Worm (Caenorhabditis elegans) whole organism, L4 larva: ENCODE results near the gene pals-26.
A peak's percentile ranks its signal among the peaks of the same experiment; 100 is the strongest.
"Not testable (repeated sequence)": the region's sequence is repeated elsewhere in the genome, so short reads cannot be mapped to it uniquely, and the experiment has no call there.

ENCODE experiments used
- F44E2.7 ChIP-seq: fragments of 200-800 bp; sonication (Bioruptor generic); IDR thresholded peaks from 2 replicates; pipeline ENCODE4 v2.1.2; 2022; ENCODE audit warnings: missing genetic modification characterization, missing compliant biosample characterization
- T20F7.1 ChIP-seq: fragments of 200-800 bp; sonication (Bioruptor generic); optimal IDR thresholded peaks from 2 replicates; lab custom pipeline; 2018; ENCODE audit warnings: mild to moderate bottlenecking, missing genetic modification characterization, missing compliant biosample characterization
- Y105C5A.15 ChIP-seq: fragments of 200-800 bp; sonication (Bioruptor generic); IDR thresholded peaks from 2 replicates; pipeline ENCODE4 v1.3.6; 2022; ENCODE audit warnings: missing genetic modification characterization, missing compliant biosample characterization
- Y48G9A.11 ChIP-seq: fragments of 200-800 bp; sonication (Bioruptor generic); IDR thresholded peaks from 2 replicates; pipeline ENCODE4 v1.3.6; 2022; ENCODE audit warnings: missing genetic modification reagents, missing genetic modification characterization, missing compliant biosample characterization
- Y5F2A.4 ChIP-seq: fragments of 200-800 bp; sonication (Bioruptor generic); optimal IDR thresholded peaks from 2 replicates; lab custom pipeline; 2018; ENCODE audit warnings: mild to moderate bottlenecking, missing genetic modification characterization, missing compliant biosample characterization
- ZK337.2 ChIP-seq: fragments of 200-800 bp; sonication (Bioruptor generic); IDR thresholded peaks from 2 replicates; pipeline ENCODE4 v1.3.6; 2022; ENCODE audit warnings: missing genetic modification reagents, missing genetic modification characterization, missing compliant biosample characterization
- ama-1 ChIP-seq: fragments of 150-350 bp; optimal IDR thresholded peaks from 2 replicates; lab custom pipeline; 2014; ENCODE audit warnings: inconsistent platforms, mixed read lengths
- arid-1 ChIP-seq: fragments of 200-800 bp; sonication (Bioruptor generic); conservative IDR thresholded peaks from 2 replicates; pipeline ENCODE4 v1.3.6; 2022; ENCODE audit warnings: missing genetic modification reagents, missing genetic modification characterization, missing compliant biosample characterization
- ceh-28 ChIP-seq: fragments of 150-350 bp; optimal IDR thresholded peaks from 2 replicates; lab custom pipeline; 2014; ENCODE audit warnings: missing biosample characterization, missing genetic modification reagents, missing genetic modification characterization
- ctbp-1 ChIP-seq: fragments of 200-800 bp; sonication (Bioruptor generic); IDR thresholded peaks from 2 replicates; pipeline ENCODE4 v1.3.6; 2022; ENCODE audit warnings: missing genetic modification reagents, missing genetic modification characterization, missing compliant biosample characterization
- daf-16 ChIP-seq, 3 experiments: sonication (generic microtip); optimal IDR thresholded peaks; 2 replicates each; lab custom pipeline; 2016 to 2017; ENCODE audit warnings: missing genetic modification characterization in 3 of 3, missing genetic modification reagents in 3 of 3, mild to moderate bottlenecking in 2 of 3, missing compliant biosample characterization in 2 of 3, missing biosample characterization in 1 of 3, moderate library complexity in 1 of 3
- daf-19 ChIP-seq: fragments of 200-800 bp; sonication (Bioruptor generic); conservative IDR thresholded peaks from 2 replicates; pipeline ENCODE4 v1.3.6; 2022; ENCODE audit warnings: missing genetic modification characterization, missing compliant biosample characterization
- dmd-6 ChIP-seq: fragments of 200-800 bp; sonication (Bioruptor generic); IDR thresholded peaks from 2 replicates; pipeline ENCODE4 v1.3.6; 2022; ENCODE audit warnings: missing genetic modification reagents, missing genetic modification characterization, missing compliant biosample characterization
- dmd-8 ChIP-seq: fragments of 200-800 bp; sonication (Bioruptor generic); IDR thresholded peaks from 2 replicates; pipeline ENCODE4 v1.3.6; 2022; ENCODE audit warnings: missing genetic modification characterization, missing compliant biosample characterization
- dmd-9 ChIP-seq: fragments of 200-800 bp; sonication (Bioruptor generic); IDR thresholded peaks from 2 replicates; pipeline ENCODE4 v1.3.6; 2022; ENCODE audit warnings: missing genetic modification reagents, missing genetic modification characterization, missing compliant biosample characterization
- dpl-1 ChIP-seq: fragments of 150-350 bp; optimal IDR thresholded peaks from 2 replicates; lab custom pipeline; 2014; ENCODE audit warnings: missing biosample characterization, missing genetic modification reagents, missing genetic modification characterization
- dve-1 ChIP-seq: sonication (generic microtip); optimal IDR thresholded peaks from 2 replicates; lab custom pipeline; 2017; ENCODE audit warnings: antibody characterized with exemption, mild to moderate bottlenecking, missing genetic modification characterization, missing compliant biosample characterization; ENCODE audit not compliant: insufficient read depth
- fos-1 ChIP-seq: fragments of 150-350 bp; optimal IDR thresholded peaks from 2 replicates; lab custom pipeline; 2014; ENCODE audit warnings: missing biosample characterization, missing genetic modification characterization
- hif-1 ChIP-seq, 2 experiments: sonication (generic microtip); optimal IDR thresholded peaks; 2 replicates each; lab custom pipeline; 2016 to 2017; ENCODE audit warnings: missing compliant biosample characterization in 2 of 2, missing genetic modification characterization in 2 of 2, missing genetic modification reagents in 2 of 2, missing genotype in 2 of 2, mild to moderate bottlenecking in 1 of 2
- lim-7 ChIP-seq: fragments of 200-800 bp; sonication (Bioruptor generic); IDR thresholded peaks from 2 replicates; pipeline ENCODE4 v1.3.6; 2022; ENCODE audit warnings: missing genetic modification characterization, missing compliant biosample characterization
- lir-3 ChIP-seq: sonication (generic microtip); optimal IDR thresholded peaks from 2 replicates; lab custom pipeline; 2016; ENCODE audit warnings: mild to moderate bottlenecking, missing genetic modification characterization, missing compliant biosample characterization
- lsy-2 ChIP-seq, 2 experiments: fragments of 150-350 bp in 1 of 2; sonication (generic microtip) in 1 of 2; optimal IDR thresholded peaks; 2 replicates each; lab custom pipeline; 2014 to 2017; ENCODE audit warnings: missing biosample characterization in 2 of 2, missing genetic modification characterization in 2 of 2
- madf-9 ChIP-seq: fragments of 200-800 bp; sonication (Bioruptor generic); conservative IDR thresholded peaks from 2 replicates; pipeline ENCODE4 v1.3.6; 2022; ENCODE audit warnings: missing genetic modification reagents, missing genetic modification characterization, missing compliant biosample characterization
- mdt-29 ChIP-seq: fragments of 200-800 bp; sonication (Bioruptor generic); IDR thresholded peaks from 2 replicates; pipeline ENCODE4 v1.3.6; 2022; ENCODE audit warnings: missing genetic modification reagents, missing genetic modification characterization, missing compliant biosample characterization
- mxl-2 ChIP-seq: fragments of 200-800 bp; sonication (Bioruptor generic); conservative IDR thresholded peaks from 2 replicates; pipeline ENCODE4 v1.3.6; 2022; ENCODE audit warnings: missing genetic modification reagents, missing genetic modification characterization, missing compliant biosample characterization
- mxl-3 ChIP-seq: fragments of 200-800 bp; sonication (Bioruptor generic); optimal IDR thresholded peaks from 2 replicates; lab custom pipeline; 2018; ENCODE audit warnings: mild to moderate bottlenecking, missing genetic modification characterization, missing compliant biosample characterization
- nhr-111 ChIP-seq: fragments of 200-800 bp; sonication (Bioruptor generic); optimal IDR thresholded peaks from 2 replicates; lab custom pipeline; 2018; ENCODE audit warnings: mild to moderate bottlenecking, missing genetic modification characterization, missing compliant biosample characterization
- nhr-237 ChIP-seq: sonication (generic microtip); optimal IDR thresholded peaks from 2 replicates; lab custom pipeline; 2017; ENCODE audit warnings: missing biosample characterization, missing genetic modification characterization
- nhr-41 ChIP-seq: fragments of 200-800 bp; sonication (Bioruptor generic); IDR thresholded peaks from 2 replicates; pipeline ENCODE4 v1.3.6; 2022; ENCODE audit warnings: missing genetic modification reagents, missing genetic modification characterization, missing compliant biosample characterization
- nhr-48 ChIP-seq: sonication (generic microtip); optimal IDR thresholded peaks from 2 replicates; lab custom pipeline; 2016; ENCODE audit warnings: mild to moderate bottlenecking, missing genetic modification characterization, missing compliant biosample characterization
- php-3 ChIP-seq: fragments of 200-800 bp; sonication (Bioruptor generic); IDR thresholded peaks from 2 replicates; pipeline ENCODE4 v1.3.6; 2022; ENCODE audit warnings: missing genetic modification reagents, missing genetic modification characterization, missing compliant biosample characterization
- pqm-1 ChIP-seq: sonication (generic microtip); optimal IDR thresholded peaks from 2 replicates; lab custom pipeline; 2017; ENCODE audit warnings: missing biosample characterization, missing genetic modification characterization
- saeg-2 ChIP-seq: fragments of 200-800 bp; sonication (Bioruptor generic); IDR thresholded peaks from 2 replicates; pipeline ENCODE4 v1.3.6; 2022; ENCODE audit warnings: missing genetic modification reagents, missing genetic modification characterization, missing compliant biosample characterization
- set-16 ChIP-seq: fragments of 200-800 bp; sonication (Bioruptor generic); IDR thresholded peaks from 2 replicates; pipeline ENCODE4 v1.3.6; 2022; ENCODE audit warnings: missing genetic modification reagents, missing genetic modification characterization, missing compliant biosample characterization
- spr-1 ChIP-seq: sonication (generic microtip); optimal IDR thresholded peaks from 2 replicates; lab custom pipeline; 2016; ENCODE audit warnings: mild to moderate bottlenecking, missing genetic modification characterization, missing compliant biosample characterization
- spr-3 ChIP-seq: fragments of 200-800 bp; sonication (Bioruptor generic); optimal IDR thresholded peaks from 2 replicates; lab custom pipeline; 2018; ENCODE audit warnings: mild to moderate bottlenecking, missing genetic modification characterization, missing compliant biosample characterization
- unc-62 ChIP-seq, 3 experiments: fragments of 150-350 bp in 1 of 3; sonication (generic microtip); optimal IDR thresholded peaks in 2 of 3; peaks in 1 of 3; 1 replicate in 1 of 3; 2 replicates in 2 of 3; lab custom pipeline; 2014 to 2017; ENCODE audit warnings: missing biosample characterization in 3 of 3, missing genetic modification characterization in 3 of 3, missing genetic modification reagents in 3 of 3, missing genotype in 1 of 3
- zfp-3 ChIP-seq: fragments of 200-800 bp; sonication (Bioruptor generic); conservative IDR thresholded peaks from 2 replicates; pipeline ENCODE4 v1.3.6; 2022; ENCODE audit warnings: missing genetic modification reagents, missing genetic modification characterization, missing compliant biosample characterization
- zip-2 ChIP-seq: fragments of 150-350 bp; optimal IDR thresholded peaks from 2 replicates; lab custom pipeline; 2014; ENCODE audit warnings: missing biosample characterization, missing genetic modification characterization

Gene pals-26

DNA sequence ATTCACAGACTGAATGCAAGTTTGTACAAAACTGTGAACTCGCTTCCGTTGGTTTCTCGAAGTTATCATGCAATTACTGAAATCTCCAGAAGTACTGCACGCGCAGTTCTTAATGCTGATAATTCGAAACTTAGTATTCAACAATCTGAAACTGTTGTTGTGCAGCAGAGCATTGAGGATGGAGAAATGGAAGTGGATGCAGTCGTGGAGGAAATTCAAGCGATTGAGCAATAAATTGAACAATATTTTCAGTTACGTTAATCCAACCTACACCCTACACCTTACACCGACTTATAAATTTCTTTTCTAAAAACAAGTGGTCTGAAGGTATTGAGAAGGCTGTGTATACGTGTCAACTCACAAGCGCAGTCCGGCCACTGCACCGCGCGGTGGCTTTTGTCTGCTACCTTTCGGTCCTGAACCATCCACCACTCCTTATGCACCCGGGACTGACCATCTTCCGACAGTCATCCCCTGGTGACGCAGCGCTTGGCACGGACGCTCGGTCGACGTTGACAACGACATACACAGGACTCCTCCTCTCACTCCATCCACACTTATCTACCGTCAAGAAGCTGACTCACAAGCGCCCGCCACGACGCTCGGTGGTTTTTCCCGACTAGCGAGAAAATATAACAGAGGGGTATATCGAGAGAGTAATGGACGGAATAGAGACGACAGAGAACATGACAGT is 3.8 kb downstream of the pals-26 start (continued):
- TF ChIP-seq daf-19 (GFP tag; lab: Robert Waterston, UW) (0 out of 2 replicates have a peak, but pooled peaks have one; percentile 57), set-16 (GFP tag; lab: Robert Waterston, UW) (peak; percentile 91), ctbp-1 (GFP tag; lab: Robert Waterston, UW) (peak; percentile 69), lim-7 (GFP tag; lab: Robert Waterston, UW) (peak; percentile 65), nhr-48 (tag; lab: Kevin White, UChicago) (peak; percentile 77), Y48G9A.11 (GFP tag; lab: Robert Waterston, UW) (0 out of 2 replicates have a peak, but pooled peaks have one; percentile 7), Y105C5A.15 (GFP tag; lab: Robert Waterston, UW) (0 out of 2 replicates have a peak, but pooled peaks have one; percentile 12), php-3 (peak; percentile 48), dmd-8 (GFP tag; lab: Robert Waterston, UW) (peak; percentile 75; the same call in 1 of the 2 replicates), mdt-29 (GFP tag; lab: Robert Waterston, UW) (0 out of 2 replicates have a peak, but pooled peaks have one; percentile 17), T20F7.1 (GFP tag; lab: Kevin White, UChicago) (peak; percentile 57), dmd-6 (GFP tag; lab: Robert Waterston, UW) (peak; percentile 63), zip-2 (peak; percentile 45), spr-1 (tag; lab: Kevin White, UChicago) (peak; percentile 77), zfp-3 (GFP tag; lab: Robert Waterston, UW) (0 out of 2 replicates have a peak, but pooled peaks have one; percentile 34), F44E2.7 (GFP tag; lab: Robert Waterston, UW) (peak; percentile 68; the same call in 1 of the 2 replicates), arid-1 (GFP tag; lab: Robert Waterston, UW) (peak; percentile 68), spr-3 (GFP tag; lab: Kevin White, UChicago) (peak; percentile 44), nhr-111 (GFP tag; lab: Kevin White, UChicago) (peak; percentile 69), ZK337.2 (GFP tag; lab: Robert Waterston, UW) (peak; percentile 70; the same call in 1 of the 2 replicates), dmd-9 (GFP tag; lab: Robert Waterston, UW) (0 out of 2 replicates have a peak, but pooled peaks have one; percentile 30), madf-9 (GFP tag; lab: Robert Waterston, UW) (peak; percentile 56; the same call in 1 of the 2 replicates), Y5F2A.4 (GFP tag; lab: Kevin White, UChicago) (peak; percentile 19), mxl-2 (GFP tag; lab: Robert Waterston, UW) (0 out of 2 replicates have a peak, but pooled peaks have one; percentile 56), unc-62 (GFP tag; optimal IDR thresholded peaks at IDR 0.05 in 1 of 2; lab: Kevin White, UChicago) (peak in 1 of 2 experiments; percentile 66), daf-16 (GFP tag; optimal IDR thresholded peaks at IDR 0.05; lab: Kevin White, UChicago) (peak in 1 of 2 experiments; percentile 48), daf-16 (tag; optimal IDR thresholded peaks at IDR 0.05; lab: Kevin White, UChicago) (peak; percentile 40), lir-3 (tag; lab: Kevin White, UChicago) (peak; percentile 75), dve-1 (peak; percentile 43), hif-1 (tag; optimal IDR thresholded peaks at IDR 0.05; lab: Kevin White, UChicago) (peak in 1 of 2 experiments; percentile 54), saeg-2 (GFP tag; lab: Robert Waterston, UW) (0 out of 2 replicates have a peak, but pooled peaks have one; percentile 68)
- TF ChIP-seq unc-62 (tag; optimal IDR thresholded peaks at IDR 0.05; lab: Kevin White, UChicago), result not testable (repeated sequence)

DNA sequence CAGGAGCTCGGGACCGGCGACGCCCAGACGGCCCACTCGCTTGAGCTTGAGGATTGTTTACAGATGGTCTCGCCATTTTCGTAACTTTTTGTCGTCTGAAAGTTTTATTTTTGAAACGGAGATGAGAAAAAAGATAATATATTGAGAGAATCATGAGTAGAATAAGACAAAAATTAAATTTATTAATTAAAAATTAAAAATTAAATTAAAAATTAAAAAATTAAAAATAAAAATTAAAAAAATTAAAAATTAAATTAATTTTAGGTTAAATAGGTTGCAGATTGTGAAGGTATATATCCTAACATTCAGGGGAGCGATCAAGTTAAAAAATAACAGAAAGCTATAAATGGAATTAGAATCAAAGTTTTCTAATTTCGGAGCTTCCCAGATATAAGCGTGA is 4.8 kb downstream of the pals-26 start, which contains the start of gene B0284.3:
Gene B0284.3, minus strand, starts transcription at position 101 of the 400 bp plus-strand sequence.
- TF ChIP-seq mxl-3 (GFP tag; lab: Kevin White, UChicago), result no peak
- no peak for TF ChIP-seq nhr-41 (GFP tag; lab: Robert Waterston, UW)
- no peak for TF ChIP-seq Y5F2A.4 (GFP tag; lab: Kevin White, UChicago)
- no peak for TF ChIP-seq ceh-28 (tag; lab: Kevin White, UChicago)
- no peak for TF ChIP-seq lsy-2 (tag; optimal IDR thresholded peaks at IDR 0.05; lab: Kevin White, UChicago)
- no peak for TF ChIP-seq spr-3 (GFP tag; lab: Kevin White, UChicago)
- TF ChIP-seq fos-1 (tag; lab: Kevin White, UChicago), result no peak
- no peak for TF ChIP-seq dve-1
- TF ChIP-seq dpl-1 (GFP tag; lab: Kevin White, UChicago), result no peak
- no peak for TF ChIP-seq zip-2
- no peak for TF ChIP-seq ama-1
- TF ChIP-seq nhr-237 (tag; lab: Kevin White, UChicago), result no peak
- TF ChIP-seq F44E2.7 (GFP tag; lab: Robert Waterston, UW), result no peak
- TF ChIP-seq pqm-1 (tag; lab: Kevin White, UChicago), result no peak
- no peak for TF ChIP-seq unc-62 (GFP tag; optimal IDR thresholded peaks at IDR 0.05 in 1 of 2; lab: Kevin White, UChicago)
- no peak for TF ChIP-seq unc-62 (tag; optimal IDR thresholded peaks at IDR 0.05; lab: Kevin White, UChicago)
